Worm (Caenorhabditis elegans) whole organism, late embryonic: ENCODE results near the gene srbc-76.

Source experiments
- ama-1 ChIP-seq: fragments of 150-350 bp; optimal IDR thresholded peaks from 2 replicates; lab custom pipeline; 2014
- ceh-9 ChIP-seq: sonication (generic microtip); optimal IDR thresholded peaks from 2 replicates; lab custom pipeline; 2016; ENCODE audit warnings: mild to moderate bottlenecking, missing genetic modification characterization, inconsistent platforms, missing compliant biosample characterization
- fkh-10 ChIP-seq: fragments of 150-350 bp; optimal IDR thresholded peaks from 2 replicates; lab custom pipeline; 2014; ENCODE audit warnings: missing biosample characterization, missing genetic modification reagents, missing genetic modification characterization
- nfya-1 ChIP-seq: sonication (generic microtip); optimal IDR thresholded peaks from 2 replicates; lab custom pipeline; 2017; ENCODE audit warnings: missing genetic modification characterization, mild to moderate bottlenecking, missing compliant biosample characterization, antibody characterized with exemption, moderate library complexity
- pat-9 ChIP-seq: fragments of 200-800 bp; sonication (Bioruptor generic); optimal IDR thresholded peaks from 2 replicates; lab custom pipeline; 2018; ENCODE audit warnings: mild to moderate bottlenecking, missing genetic modification characterization, moderate library complexity, missing compliant biosample characterization
- pha-2 ChIP-seq: sonication (generic microtip); optimal IDR thresholded peaks from 2 replicates; lab custom pipeline; 2017; ENCODE audit warnings: mild to moderate bottlenecking, missing genetic modification characterization, missing compliant biosample characterization
- pha-4 ChIP-seq: fragments of 150-350 bp; optimal IDR thresholded peaks from 2 replicates; lab custom pipeline; 2018; ENCODE audit warnings: missing biosample characterization, missing genetic modification reagents, missing genetic modification characterization
- tbx-2 ChIP-seq: sonication (generic microtip); optimal IDR thresholded peaks from 2 replicates; lab custom pipeline; 2016; ENCODE audit warnings: missing genetic modification characterization, missing compliant biosample characterization

DNA sequence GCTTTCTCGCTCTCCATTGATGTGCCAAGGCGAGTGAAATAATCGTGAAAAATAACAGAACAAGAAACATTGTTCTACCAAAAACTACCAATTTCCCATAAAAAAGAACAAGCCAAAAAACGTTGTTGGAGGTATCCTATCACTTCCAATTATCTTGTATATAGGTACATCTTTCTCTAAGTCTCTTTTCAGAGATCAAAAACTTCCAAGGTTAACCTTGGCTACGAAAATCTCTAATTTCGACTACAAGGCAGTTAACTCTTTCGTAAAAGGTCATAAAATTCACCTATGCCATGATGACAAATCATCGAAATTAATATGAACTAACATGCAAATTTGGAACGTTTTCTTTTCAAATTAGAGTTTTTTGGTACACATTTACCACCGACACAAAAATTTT is 35.7 kb downstream of the srbc-76 start, which contains the start of gene cyp-34A1:
- no peak for TF ChIP-seq tbx-2 (tag; lab: Kevin White, UChicago)
- TF ChIP-seq pha-2 (tag; lab: Kevin White, UChicago), result no peak
- no peak for TF ChIP-seq fkh-10 (GFP tag; lab: Kevin White, UChicago)
- no peak for TF ChIP-seq ceh-9
- TF ChIP-seq ama-1 (lab: Kevin White, UChicago), result no peak
- TF ChIP-seq pat-9 (tag; lab: Kevin White, UChicago), result no peak
- TF ChIP-seq pha-4 (tag; lab: Kevin White, UChicago), result no peak
- no peak for TF ChIP-seq nfya-1 (tag; lab: Kevin White, UChicago)
